Worm (Caenorhabditis elegans): ENCODE results near the gene F46B3.7.
A peak's percentile ranks its signal among the peaks of the same experiment; 100 is the strongest.

ce11 chrV:20664930-20665329 lies 46.4 kb upstream of the F46B3.7 start:
- TF ChIP-seq pha-4 (tag; optimal IDR thresholded peaks at IDR 0.05) (no peak), unc-62 (GFP tag; optimal IDR thresholded peaks at IDR 0.05) (no peak), elt-1 (tag; optimal IDR thresholded peaks at IDR 0.05; ENCODE audit: borderline replicate concordance, insufficient read depth) (no peak), ceh-83 (GFP tag; optimal IDR thresholded peaks at IDR 0.05) (no peak), nhr-28 (tag; optimal IDR thresholded peaks at IDR 0.05) (no peak), mls-2 (tag; optimal IDR thresholded peaks at IDR 0.05) (no peak), nhr-76 (tag; optimal IDR thresholded peaks at IDR 0.05) (no peak), blmp-1 (tag; optimal IDR thresholded peaks at IDR 0.05) (peak; percentile 84), ztf-11 (tag; optimal IDR thresholded peaks at IDR 0.05) (no peak), flh-1 (GFP tag; optimal IDR thresholded peaks at IDR 0.05) (no peak), lin-32 (GFP tag; optimal IDR thresholded peaks at IDR 0.05) (no peak), mep-1 (tag; optimal IDR thresholded peaks at IDR 0.05) (no peak)

Data from whole organism, mixed stage, embryonic.